Worm (Caenorhabditis elegans): ENCODE measurements around the gene rsp-2.

Gene rsp-2

DNA sequence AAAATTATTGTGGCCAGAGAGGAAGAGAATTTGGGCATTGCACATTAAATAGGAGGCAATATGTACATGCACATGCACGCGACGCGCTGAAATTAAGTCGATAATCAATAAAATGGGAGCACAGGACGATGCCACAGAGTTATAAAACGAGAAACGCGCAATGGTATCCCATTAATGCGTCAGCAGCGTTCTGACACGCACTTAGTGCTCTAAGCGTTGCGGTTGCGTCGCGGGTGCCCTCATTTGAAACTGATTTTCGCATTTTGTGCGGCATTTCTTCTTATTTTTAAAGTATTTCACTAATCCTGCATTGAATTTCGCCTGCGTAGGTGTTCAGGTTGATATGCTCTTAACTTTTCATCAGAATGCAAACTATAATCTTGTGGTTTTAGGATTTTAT is 270 bp upstream of the rsp-2 start, which contains the start of gene rsp-1 (continued):
- TF ChIP-seq mcd-1 (GFP tag; IDR thresholded peaks at IDR 0.05) (peak; percentile 90), cebp-1 (GFP tag; IDR thresholded peaks at IDR 0.05) (peak; percentile 52), cebp-1 (tag; optimal IDR thresholded peaks at IDR 0.05) (peak; percentile 89), nfyb-1 (GFP tag; IDR thresholded peaks at IDR 0.05) (peak; percentile 86), somi-1 (GFP tag; optimal IDR thresholded peaks at IDR 0.05) (peak; percentile 21), F23B12.7 (tag; optimal IDR thresholded peaks at IDR 0.05; ENCODE audit: insufficient read depth) (peak; percentile 85), aptf-3 (GFP tag; IDR thresholded peaks at IDR 0.05) (no peak), F22D6.2 (tag; optimal IDR thresholded peaks at IDR 0.05) (peak; percentile 27), Y56A3A.18 (GFP tag; IDR thresholded peaks at IDR 0.05) (0 out of 2 replicates have a peak, but pooled peaks have one; percentile 49), ceh-100 (GFP tag; IDR thresholded peaks at IDR 0.05) (peak; percentile 78), lin-54 (GFP tag; optimal IDR thresholded peaks at IDR 0.05) (peak; percentile 93), tbx-9 (tag; optimal IDR thresholded peaks at IDR 0.05; ENCODE audit: borderline replicate concordance) (no peak), nfya-1 (tag; optimal IDR thresholded peaks at IDR 0.05; ENCODE audit: borderline replicate concordance, insufficient read depth) (no peak), cebp-2 (GFP tag; IDR thresholded peaks at IDR 0.05) (no peak), pha-4 (tag; optimal IDR thresholded peaks at IDR 0.05) (no peak), dpff-1 (tag; optimal IDR thresholded peaks at IDR 0.05) (no peak), ama-1 (optimal IDR thresholded peaks at IDR 0.05) (no peak), ama-1 (GFP tag; optimal IDR thresholded peaks at IDR 0.05) (no peak), akir-1 (GFP tag; optimal IDR thresholded peaks at IDR 0.05) (no peak), F55B11.4 (tag; optimal IDR thresholded peaks at IDR 0.05; ENCODE audit: borderline replicate concordance, insufficient read depth) (no peak), ztf-18 (tag; optimal IDR thresholded peaks at IDR 0.05) (peak; percentile 99), Y53G8AR.9 (GFP tag; conservative IDR thresholded peaks at IDR 0.05) (peak; percentile 93), bed-2 (GFP tag; IDR thresholded peaks at IDR 0.05) (no peak), attf-6 (GFP tag; IDR thresholded peaks at IDR 0.05) (no peak; the same call in 1 of the 2 replicates), ceh-79 (tag; optimal IDR thresholded peaks at IDR 0.05) (no peak), ekl-4 (GFP tag; IDR thresholded peaks at IDR 0.05) (peak; percentile 94), lag-1 (GFP tag; IDR thresholded peaks at IDR 0.05) (0 out of 2 replicates have a peak, but pooled peaks have one; percentile 48), atf-7 (tag; optimal IDR thresholded peaks at IDR 0.05) (peak; percentile 66), nhr-27 (tag; optimal IDR thresholded peaks at IDR 0.05) (no peak), mes-4 (tag; optimal IDR thresholded peaks at IDR 0.05) (no peak), ZK185.1 (tag; optimal IDR thresholded peaks at IDR 0.05; ENCODE audit: poor library complexity, severe bottlenecking) (peak; percentile 80), hlh-26 (GFP tag; conservative IDR thresholded peaks at IDR 0.05) (no peak), madf-10 (tag; optimal IDR thresholded peaks at IDR 0.05) (peak; percentile 80), snpc-1.1 (tag; optimal IDR thresholded peaks at IDR 0.05; ENCODE audit: insufficient read depth) (peak; percentile 42), attf-5 (GFP tag; optimal IDR thresholded peaks at IDR 0.05) (peak; percentile 98), ceh-40 (GFP tag; IDR thresholded peaks at IDR 0.05) (no peak), ztf-25 (GFP tag; IDR thresholded peaks at IDR 0.05) (no peak), F57A8.1 (GFP tag; optimal IDR thresholded peaks at IDR 0.05) (no peak), aptf-2 (GFP tag; conservative IDR thresholded peaks at IDR 0.05) (no peak), sdz-38 (tag; optimal IDR thresholded peaks at IDR 0.05) (no peak)

DNA sequence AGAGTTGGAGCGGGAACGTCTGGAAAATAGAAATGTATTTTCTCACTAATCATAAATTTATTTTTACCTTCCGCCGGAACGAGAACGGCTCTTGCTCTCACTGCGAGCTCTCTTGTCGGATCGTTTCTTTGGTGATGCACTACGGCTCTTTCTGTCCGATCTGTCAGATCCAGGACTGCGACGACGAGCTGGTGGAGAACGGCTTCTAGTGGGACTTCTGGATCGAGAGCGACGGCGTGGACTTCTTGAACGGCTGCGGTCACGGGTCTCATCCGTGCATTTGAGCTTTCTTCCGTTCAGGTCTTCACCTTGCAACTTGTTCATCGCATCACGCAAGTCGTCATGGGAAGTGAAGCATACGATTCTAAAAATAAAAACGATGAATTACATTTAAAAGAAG is 1.0 kb downstream of the rsp-2 start:
- TF ChIP-seq egrh-3 (GFP tag; IDR thresholded peaks at IDR 0.05) = peak; percentile 28; the same call in 1 of the 2 replicates
- TF ChIP-seq pha-4 (tag; optimal IDR thresholded peaks at IDR 0.05) = no peak
- peak; percentile 78 for TF ChIP-seq zfh-2 (GFP tag; conservative IDR thresholded peaks at IDR 0.05)
- peak; percentile 2 for TF ChIP-seq fkh-3 (tag; optimal IDR thresholded peaks at IDR 0.05)
- TF ChIP-seq chd-7 (tag; optimal IDR thresholded peaks at IDR 0.05) = no peak
- TF ChIP-seq nhr-90 (tag; optimal IDR thresholded peaks at IDR 0.05) = no peak
